Fruit fly (Drosophila melanogaster): ENCODE results near the gene pdgy.

Gene pdgy

dm6 chrX:14922396-14923276 lies 30.7 kb downstream of the pdgy start (continued):
- TF ChIP-seq eyg (GFP tag; optimal IDR thresholded peaks at IDR 0.05), result no peak
- peak in 1 of 2 experiments; percentile 37 for TF ChIP-seq eve (GFP tag; optimal IDR thresholded peaks at IDR 0.05)
- TF ChIP-seq Antp (GFP tag; optimal IDR thresholded peaks at IDR 0.05), result no peak
- TF ChIP-seq sens (GFP tag), result peak; percentile 75
- TF ChIP-seq CG10543 (GFP tag; optimal IDR thresholded peaks at IDR 0.05), result no peak
- TF ChIP-seq sqz (GFP tag; optimal IDR thresholded peaks at IDR 0.05), result peak; percentile 63
- TF ChIP-seq CG17829 (tag; optimal IDR thresholded peaks at IDR 0.05), result no peak
- TF ChIP-seq ranshi (GFP tag; IDR thresholded peaks at IDR 0.05), result no peak
- TF ChIP-seq wek (GFP tag; optimal IDR thresholded peaks at IDR 0.05), result no peak
- no peak for TF ChIP-seq phol (tag; optimal IDR thresholded peaks at IDR 0.05)
- TF ChIP-seq CG2712 (tag; optimal IDR thresholded peaks at IDR 0.05), result peak; percentile 18
- TF ChIP-seq lbe (GFP tag; optimal IDR thresholded peaks at IDR 0.05), result no peak
- TF ChIP-seq D (optimal IDR thresholded peaks at IDR 0.05), result no peak
- TF ChIP-seq D (GFP tag; optimal IDR thresholded peaks at IDR 0.05), result no peak
- TF ChIP-seq CG11696 (GFP tag; IDR thresholded peaks at IDR 0.05), result no peak
- TF ChIP-seq D19A (tag; optimal IDR thresholded peaks at IDR 0.05), result peak; percentile 27
- no peak for TF ChIP-seq pnt (GFP tag; optimal IDR thresholded peaks at IDR 0.05)
- TF ChIP-seq Optix (GFP tag; IDR thresholded peaks at IDR 0.05), result no peak
- TF ChIP-seq CG1832 (GFP tag; optimal IDR thresholded peaks at IDR 0.05), result no peak
- no peak for TF ChIP-seq Stat92E (GFP tag; optimal IDR thresholded peaks at IDR 0.05)
- TF ChIP-seq sna (GFP tag; IDR thresholded peaks at IDR 0.05; ENCODE audit: partially characterized antibody), result no peak
- no peak for TF ChIP-seq CG8359 (GFP tag; optimal IDR thresholded peaks at IDR 0.05; ENCODE audit: borderline replicate concordance)
- TF ChIP-seq MBD-R2 (GFP tag; IDR thresholded peaks at IDR 0.05), result no peak
- TF ChIP-seq Deaf1 (tag; optimal IDR thresholded peaks at IDR 0.05), result no peak
- TF ChIP-seq ham (GFP tag; IDR thresholded peaks at IDR 0.05), result no peak
- peak; percentile 3 for TF ChIP-seq CG2678 (tag; optimal IDR thresholded peaks at IDR 0.05)
- no peak for TF ChIP-seq z (GFP tag; IDR thresholded peaks at IDR 0.05)
- no peak for TF ChIP-seq CG3726 (GFP tag; IDR thresholded peaks at IDR 0.05)
- TF ChIP-seq CG6254 (GFP tag; optimal IDR thresholded peaks at IDR 0.05), result no peak
- TF ChIP-seq CG7987 (GFP tag; optimal IDR thresholded peaks at IDR 0.05), result no peak
- peak; percentile 19 for TF ChIP-seq dmrt99B (tag; optimal IDR thresholded peaks at IDR 0.05)
- no peak for TF ChIP-seq CG16813 (GFP tag; IDR thresholded peaks at IDR 0.05; ENCODE audit: partially characterized antibody)
- no peak for TF ChIP-seq hkb (optimal IDR thresholded peaks at IDR 0.05)
- no peak for TF ChIP-seq hkb (GFP tag; IDR thresholded peaks at IDR 0.05)
- peak; percentile 0 for TF ChIP-seq fd96Cb (tag; optimal IDR thresholded peaks at IDR 0.05)
- 0 out of 3 replicates have a peak, but pooled peaks have one; percentile 27 for TF ChIP-seq CG17361 (GFP tag; IDR thresholded peaks at IDR 0.05)
- TF ChIP-seq Elba2 (GFP tag; optimal IDR thresholded peaks at IDR 0.05), result no peak
- no peak for TF ChIP-seq CG8388 (GFP tag; optimal IDR thresholded peaks at IDR 0.05)
- no peak for TF ChIP-seq CG4854 (GFP tag; optimal IDR thresholded peaks at IDR 0.05)
- no peak for TF ChIP-seq CG4424 (GFP tag; optimal IDR thresholded peaks at IDR 0.05)
- no peak for TF ChIP-seq CG3281 (GFP tag; optimal IDR thresholded peaks at IDR 0.05)
- peak; percentile 26 for TF ChIP-seq gem (tag; optimal IDR thresholded peaks at IDR 0.05)
- TF ChIP-seq ash1 (GFP tag; optimal IDR thresholded peaks at IDR 0.05), result no peak
- TF ChIP-seq CG33557 (GFP tag; optimal IDR thresholded peaks at IDR 0.05), result no peak
- no peak for TF ChIP-seq CG17328 (GFP tag; IDR thresholded peaks at IDR 0.05)
- TF ChIP-seq CG42726 (GFP tag; IDR thresholded peaks at IDR 0.05; ENCODE audit: partially characterized antibody), result no peak
- TF ChIP-seq CG2202 (tag; optimal IDR thresholded peaks at IDR 0.05), result no peak
- no peak for TF ChIP-seq Blimp-1 (GFP tag; optimal IDR thresholded peaks at IDR 0.05)
- TF ChIP-seq run (tag; optimal IDR thresholded peaks at IDR 0.05), result no peak

Measured in whole organism, embryonic.